Fruit fly (Drosophila melanogaster) whole organism, embryonic: ENCODE results near the gene NANS.
A peak's percentile ranks its signal among the peaks of the same experiment; 100 is the strongest.

Experiments used
- Aef1 ChIP-seq: fragments of 200-800 bp; sonication (Bioruptor generic); IDR thresholded peaks from 3 replicates; pipeline ENCODE4 v1.3.6; 2022; ENCODE audit warnings: missing biosample characterization, missing genetic modification characterization
- Atf3 ChIP-seq: fragments of 200-800 bp; sonication (Bioruptor generic); optimal IDR thresholded peaks from 3 replicates; lab custom pipeline; 2016; ENCODE audit warnings: missing biosample characterization, missing genetic modification characterization
- CG10274 ChIP-seq: fragments of 200-800 bp; sonication (Bioruptor generic); optimal IDR thresholded peaks from 3 replicates; lab custom pipeline; 2017; ENCODE audit warnings: missing biosample characterization, mild to moderate bottlenecking, missing genetic modification characterization
- CG10979 ChIP-seq: fragments of 200-800 bp; sonication (Bioruptor generic); optimal IDR thresholded peaks from 2 replicates; lab custom pipeline; 2018; ENCODE audit warnings: missing biosample characterization, mild to moderate bottlenecking, missing genetic modification characterization, moderate library complexity
- CG11093 ChIP-seq: fragments of 200-800 bp; sonication (Bioruptor generic); IDR thresholded peaks from 3 replicates; pipeline ENCODE4 v1.3.6; 2022; ENCODE audit warnings: missing biosample characterization, missing genetic modification characterization
- CG11247 ChIP-seq: fragments of 200-800 bp; sonication (Bioruptor generic); IDR thresholded peaks from 2 replicates; pipeline ENCODE4 v1.3.6; 2022; ENCODE audit warnings: missing biosample characterization, missing genetic modification characterization
- CG11723 ChIP-seq: fragments of 200-800 bp; sonication (Bioruptor generic); optimal IDR thresholded peaks from 2 replicates; lab custom pipeline; 2017; ENCODE audit warnings: missing biosample characterization, mild to moderate bottlenecking, missing genetic modification characterization
- CG12155 ChIP-seq: fragments of 200-800 bp; sonication (Bioruptor generic); optimal IDR thresholded peaks from 3 replicates; lab custom pipeline; 2016; ENCODE audit warnings: missing biosample characterization, missing genetic modification characterization
- CG14014 ChIP-seq: fragments of 200-800 bp; sonication (Bioruptor generic); IDR thresholded peaks from 2 replicates; pipeline ENCODE4 v1.3.6; 2022; ENCODE audit warnings: missing biosample characterization, missing genetic modification characterization
- CG14860 ChIP-seq: fragments of 200-800 bp; sonication (Bioruptor generic); IDR thresholded peaks from 3 replicates; pipeline ENCODE4 v1.3.6; 2022; ENCODE audit warnings: missing biosample characterization, missing genetic modification characterization; ENCODE audit not compliant: partially characterized antibody
- CG15601 ChIP-seq: fragments of 200-800 bp; sonication (Bioruptor generic); optimal IDR thresholded peaks from 3 replicates; lab custom pipeline; 2019; ENCODE audit warnings: missing biosample characterization, mild to moderate bottlenecking, missing genetic modification characterization, moderate library complexity
- CG17385 ChIP-seq: fragments of 200-800 bp; sonication (Bioruptor generic); optimal IDR thresholded peaks from 3 replicates; lab custom pipeline; 2018; ENCODE audit warnings: missing biosample characterization, mild to moderate bottlenecking, missing genetic modification characterization
- CG18011 ChIP-seq: fragments of 200-800 bp; sonication (Bioruptor generic); optimal IDR thresholded peaks from 2 replicates; lab custom pipeline; 2017; ENCODE audit warnings: missing biosample characterization, missing genetic modification characterization, mild to moderate bottlenecking, moderate library complexity, missing genotype
- CG2202 ChIP-seq: fragments of 200-800 bp; sonication (Bioruptor generic); optimal IDR thresholded peaks from 2 replicates; lab custom pipeline; 2018; ENCODE audit warnings: missing biosample characterization, mild to moderate bottlenecking, missing genetic modification characterization
- CG32767 ChIP-seq: fragments of 200-800 bp; sonication (Bioruptor generic); IDR thresholded peaks from 2 replicates; pipeline ENCODE4 v1.3.6; 2022; ENCODE audit warnings: missing biosample characterization, missing genetic modification characterization
- CG34224 ChIP-seq: fragments of 200-800 bp; sonication (Bioruptor generic); IDR thresholded peaks from 3 replicates; pipeline ENCODE4 v1.3.6; 2022; ENCODE audit warnings: missing biosample characterization, missing genetic modification characterization; ENCODE audit not compliant: partially characterized antibody
- CG34422 ChIP-seq: fragments of 200-800 bp; sonication (Bioruptor generic); IDR thresholded peaks from 3 replicates; pipeline ENCODE4 v1.3.6; 2022; ENCODE audit warnings: missing biosample characterization, missing genetic modification characterization
- CG6683 ChIP-seq: fragments of 200-800 bp; sonication (Bioruptor generic); optimal IDR thresholded peaks from 2 replicates; lab custom pipeline; 2017; ENCODE audit warnings: missing biosample characterization, mild to moderate bottlenecking, missing genetic modification characterization, missing genetic modification reagents
- Dbx ChIP-seq: fragments of 200-800 bp; sonication (Bioruptor generic); IDR thresholded peaks from 3 replicates; pipeline ENCODE4 v1.3.6; 2022; ENCODE audit warnings: missing biosample characterization, missing genetic modification characterization
- Doc3 ChIP-seq: fragments of 200-800 bp; sonication (Bioruptor generic); IDR thresholded peaks from 3 replicates; pipeline ENCODE4 v1.3.6; 2022; ENCODE audit warnings: missing biosample characterization, missing genetic modification characterization; ENCODE audit not compliant: partially characterized antibody
- Eip74EF ChIP-seq, 2 experiments: fragments of 200-800 bp in 1 of 2; fragments of >200 bp in 1 of 2; sonication (Bioruptor generic) in 1 of 2; optimal IDR thresholded peaks; 2 replicates each; lab custom pipeline; 2017 to 2019; ENCODE audit warnings: missing biosample characterization in 2 of 2, missing genetic modification characterization in 2 of 2, mild to moderate bottlenecking in 1 of 2, moderate library complexity in 1 of 2
- H2.0 ChIP-seq: fragments of 200-800 bp; sonication (Bioruptor generic); IDR thresholded peaks from 2 replicates; pipeline ENCODE4 v1.3.6; 2022; ENCODE audit warnings: missing biosample characterization, missing genetic modification characterization
- Hmr ChIP-seq: fragments of 200-800 bp; sonication (Bioruptor generic); optimal IDR thresholded peaks from 3 replicates; lab custom pipeline; 2017; ENCODE audit warnings: mild to moderate bottlenecking, missing biosample characterization, missing genetic modification reagents, missing genetic modification characterization
- Hr39 ChIP-seq: fragments of >200 bp; optimal IDR thresholded peaks from 2 replicates; lab custom pipeline; 2017
- Hr78 ChIP-seq, 2 experiments: fragments of 200-800 bp in 1 of 2; fragments of >200 bp in 1 of 2; sonication (Bioruptor generic) in 1 of 2; optimal IDR thresholded peaks; 2 replicates each; lab custom pipeline; 2017 to 2019; ENCODE audit warnings: missing biosample characterization in 2 of 2, missing genetic modification characterization in 2 of 2, mild to moderate bottlenecking in 1 of 2, moderate library complexity in 1 of 2
- Vsx1 ChIP-seq: fragments of 200-800 bp; sonication (Bioruptor generic); optimal IDR thresholded peaks from 2 replicates; lab custom pipeline; 2017; ENCODE audit warnings: missing biosample characterization, mild to moderate bottlenecking, missing genetic modification characterization, missing genetic modification reagents
- aop ChIP-seq: fragments of 200-800 bp; sonication (Bioruptor generic); IDR thresholded peaks from 2 replicates; pipeline ENCODE4 v1.3.6; 2022; ENCODE audit warnings: missing biosample characterization, missing genetic modification characterization
- ara ChIP-seq: fragments of 200-800 bp; sonication (Bioruptor generic); IDR thresholded peaks from 2 replicates; pipeline ENCODE4 v1.3.6; 2022; ENCODE audit warnings: missing biosample characterization, missing genetic modification characterization
- cg ChIP-seq: fragments of 200-800 bp; sonication (Bioruptor generic); optimal IDR thresholded peaks from 3 replicates; lab custom pipeline; 2019; ENCODE audit warnings: missing biosample characterization, mild to moderate bottlenecking, missing genetic modification characterization, moderate library complexity
- chif ChIP-seq, 2 experiments: fragments of 200-800 bp; sonication (Bioruptor generic); optimal IDR thresholded peaks; 3 replicates each; lab custom pipeline; 2016; ENCODE audit warnings: missing biosample characterization in 2 of 2, missing genetic modification characterization in 2 of 2
- dpn ChIP-seq, 2 experiments: fragments of 200-800 bp; sonication (Bioruptor generic); optimal IDR thresholded peaks; 3 replicates each; lab custom pipeline; 2016; ENCODE audit warnings: missing biosample characterization in 2 of 2, missing genetic modification characterization in 2 of 2
- emc ChIP-seq: fragments of 200-800 bp; sonication (Bioruptor generic); optimal IDR thresholded peaks from 2 replicates; lab custom pipeline; 2016; ENCODE audit warnings: missing biosample characterization, missing genetic modification characterization
- fd96Cb ChIP-seq: fragments of 200-800 bp; sonication (Bioruptor generic); optimal IDR thresholded peaks from 2 replicates; lab custom pipeline; 2018; ENCODE audit warnings: missing biosample characterization, mild to moderate bottlenecking, missing genetic modification characterization, moderate library complexity
- fu2 ChIP-seq: fragments of 200-800 bp; sonication (Bioruptor generic); optimal IDR thresholded peaks from 2 replicates; lab custom pipeline; 2016; ENCODE audit warnings: missing biosample characterization, missing genetic modification characterization
- grau ChIP-seq: fragments of 200-800 bp; optimal IDR thresholded peaks from 3 replicates; lab custom pipeline; 2019; ENCODE audit warnings: missing biosample characterization, mild to moderate bottlenecking, missing genetic modification characterization, moderate library complexity
- gro ChIP-seq: fragments of 200-800 bp; sonication (Bioruptor generic); optimal IDR thresholded peaks from 2 replicates; lab custom pipeline; 2016; ENCODE audit warnings: missing biosample characterization, missing genetic modification characterization
- gsb ChIP-seq: fragments of 200-800 bp; sonication (Bioruptor generic); IDR thresholded peaks from 2 replicates; pipeline ENCODE4 v1.3.6; 2022; ENCODE audit warnings: missing biosample characterization, missing genetic modification characterization
- gsb-n ChIP-seq: fragments of 200-800 bp; sonication (Bioruptor generic); optimal IDR thresholded peaks from 3 replicates; lab custom pipeline; 2018; ENCODE audit warnings: missing biosample characterization, mild to moderate bottlenecking, missing genetic modification characterization
- ind ChIP-seq: fragments of 200-800 bp; sonication (Bioruptor generic); optimal IDR thresholded peaks from 3 replicates; lab custom pipeline; 2016; ENCODE audit warnings: missing biosample characterization, missing genetic modification characterization
- luna ChIP-seq: fragments of 200-800 bp; sonication (Bioruptor generic); optimal IDR thresholded peaks from 2 replicates; lab custom pipeline; 2016; ENCODE audit warnings: missing biosample characterization, missing genetic modification characterization
- pfk ChIP-seq: fragments of 200-800 bp; sonication (Bioruptor generic); optimal IDR thresholded peaks from 2 replicates; lab custom pipeline; 2018; ENCODE audit warnings: missing biosample characterization, mild to moderate bottlenecking, missing genetic modification characterization, moderate library complexity
- prd ChIP-seq, 3 experiments: fragments of >200 bp in 2 of 3; fragments of 200-800 bp in 1 of 3; sonication (Bioruptor generic) in 1 of 3; optimal IDR thresholded peaks in 2 of 3; IDR thresholded peaks in 1 of 3; 2 replicates in 2 of 3; 3 replicates in 1 of 3; pipeline versions ENCODE4 v1.3.6 to Lab custom; 2017 to 2022; ENCODE audit warnings: missing biosample characterization in 1 of 3, missing genetic modification characterization in 1 of 3
- psq ChIP-seq: fragments of 200-800 bp; sonication (Bioruptor generic); optimal IDR thresholded peaks from 2 replicates; lab custom pipeline; 2017; ENCODE audit warnings: missing biosample characterization, missing genetic modification characterization
- sd ChIP-seq: fragments of 200-800 bp; sonication (Bioruptor generic); optimal IDR thresholded peaks from 3 replicates; lab custom pipeline; 2018; ENCODE audit warnings: missing biosample characterization, mild to moderate bottlenecking, missing genetic modification characterization, moderate library complexity
- sob ChIP-seq: fragments of 200-800 bp; sonication (Bioruptor generic); IDR thresholded peaks from 2 replicates; pipeline ENCODE4 v1.3.6; 2022; ENCODE audit warnings: missing biosample characterization, missing genetic modification characterization
- tup ChIP-seq: fragments of 200-800 bp; sonication (Bioruptor generic); optimal IDR thresholded peaks from 2 replicates; lab custom pipeline; 2016; ENCODE audit warnings: missing biosample characterization, mild to moderate bottlenecking, missing genetic modification characterization, moderate library complexity
- vfl ChIP-seq: fragments of 200-800 bp; sonication (Bioruptor generic); optimal IDR thresholded peaks from 2 replicates; lab custom pipeline; 2016; ENCODE audit warnings: missing biosample characterization, missing genetic modification characterization
- vvl ChIP-seq: fragments of 200-800 bp; sonication (Bioruptor generic); IDR thresholded peaks from 2 replicates; pipeline ENCODE4 v1.3.6; 2022; ENCODE audit warnings: missing biosample characterization, missing genetic modification characterization
- yki ChIP-seq: fragments of >200 bp; optimal IDR thresholded peaks from 3 replicates; lab custom pipeline; 2018
- z ChIP-seq: fragments of 200-800 bp; sonication (Bioruptor generic); IDR thresholded peaks from 3 replicates; pipeline ENCODE4 v1.3.6; 2022; ENCODE audit warnings: missing biosample characterization, missing genetic modification characterization

Gene NANS

dm6 chr3R:12439401-12440143, 13.2 kb downstream of the NANS start, which contains the start of gene Desat1 (continued):
- TF ChIP-seq ara (GFP tag; lab: Robert Waterston, UW) (no peak), gsb (GFP tag; lab: Robert Waterston, UW) (no peak), CG15601 (no peak), fd96Cb (tag; lab: Kevin White, UChicago) (no peak), Hr78 (GFP tag; optimal IDR thresholded peaks at IDR 0.05; lab: Kevin White, UChicago) (peak in 1 of 2 experiments; percentile 41), Vsx1 (no peak), Doc3 (GFP tag; lab: Robert Waterston, UW) (peak; percentile 90), CG2202 (no peak), CG34224 (GFP tag; lab: Robert Waterston, UW) (peak; percentile 94), CG10274 (GFP tag; lab: Kevin White, UChicago) (no peak), CG14014 (no peak), vvl (no peak), psq (no peak), CG17385 (GFP tag; lab: Kevin White, UChicago) (no peak), gsb-n (tag; lab: Kevin White, UChicago) (no peak), fu2 (GFP tag; lab: Kevin White, UChicago) (no peak), CG18011 (GFP tag; lab: Kevin White, UChicago) (no peak), aop (GFP tag; lab: Robert Waterston, UW) (no peak), chif (GFP tag; optimal IDR thresholded peaks at IDR 0.05; lab: Kevin White, UChicago) (no peak), CG14860 (GFP tag; lab: Robert Waterston, UW) (peak; percentile 81), Hr39 (lab: Kevin White, UChicago) (no peak), CG34422 (no peak), sd (peak; percentile 29), luna (GFP tag; lab: Kevin White, UChicago) (no peak), CG11247 (GFP tag; lab: Robert Waterston, UW) (no peak), gro (peak; percentile 6), pfk (GFP tag; lab: Kevin White, UChicago) (no peak), Atf3 (GFP tag; lab: Kevin White, UChicago) (no peak), yki (lab: Kevin White, UChicago) (no peak), CG6683 (GFP tag; lab: Kevin White, UChicago) (no peak), H2.0 (GFP tag; lab: Robert Waterston, UW) (no peak), prd (optimal IDR thresholded peaks at IDR 0.05; lab: Kevin White, UChicago) (no peak), prd (GFP tag; IDR thresholded peaks at IDR 0.05; lab: Robert Waterston, UW) (no peak), cg (no peak), Dbx (GFP tag; lab: Robert Waterston, UW) (no peak), Aef1 (no peak), CG32767 (GFP tag; lab: Robert Waterston, UW) (no peak), CG11723 (GFP tag; lab: Kevin White, UChicago) (no peak), Hmr (GFP tag; lab: Kevin White, UChicago) (no peak), Eip74EF (GFP tag; optimal IDR thresholded peaks at IDR 0.05; lab: Kevin White, UChicago) (no peak), CG10979 (tag; lab: Kevin White, UChicago) (no peak), CG11093 (no peak), z (GFP tag; lab: Robert Waterston, UW) (no peak), vfl (GFP tag; lab: Kevin White, UChicago) (no peak), sob (GFP tag; lab: Robert Waterston, UW) (no peak), tup (GFP tag; lab: Kevin White, UChicago) (no peak), grau (tag; lab: Kevin White, UChicago) (peak; percentile 16), emc (GFP tag; lab: Kevin White, UChicago) (no peak), dpn (GFP tag; optimal IDR thresholded peaks at IDR 0.05; lab: Kevin White, UChicago) (no peak), ind (GFP tag; lab: Kevin White, UChicago) (no peak), CG12155 (no peak)
